ENCODE assay signal across 5 fruit fly cellular contexts in the genomic region with DNA sequence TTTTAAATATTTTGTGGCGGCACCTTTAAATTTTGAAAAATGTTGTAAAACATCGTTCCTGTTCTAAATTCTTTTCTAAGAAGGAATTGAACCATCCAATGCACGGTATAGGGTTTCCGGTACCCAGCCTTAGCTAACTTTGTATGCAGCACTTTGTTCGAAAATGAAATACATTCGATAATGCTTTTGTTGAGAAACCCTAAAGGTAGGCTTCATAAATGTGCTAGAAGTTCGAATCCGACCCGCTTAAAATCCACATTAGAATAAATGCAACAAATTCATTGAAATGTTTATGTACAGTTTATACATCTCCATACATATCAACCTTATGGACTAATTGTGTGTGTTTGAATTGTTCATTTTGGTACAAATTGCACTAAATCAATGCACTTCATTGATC.
A peak's percentile ranks its signal among the peaks of the same experiment; 100 is the strongest.
TF ChIP-seq lines count a peak whose summit lies in the region.

No protein-coding gene starts in this region.

- no peak for TF ChIP-seq CTCF in whole organism, embryonic (GFP tag; optimal IDR thresholded peaks at IDR 0.05; lab: Kevin White, UChicago)

TF ChIP-seq in whole organism, adult, 20 proteins besides CTCF, POLR2A, EP300 and RAD21:
- TF ChIP-seq CG5204 (GFP tag; optimal IDR thresholded peaks at IDR 0.05; lab: Kevin White, UChicago) (no peak), ovo (GFP tag; optimal IDR thresholded peaks at IDR 0.05; lab: Kevin White, UChicago) (no peak), Hr96 (GFP tag; optimal IDR thresholded peaks at IDR 0.05; lab: Kevin White, UChicago) (no peak), bab1 (GFP tag; optimal IDR thresholded peaks at IDR 0.05; lab: Kevin White, UChicago) (peak; percentile 48), cic (GFP tag; optimal IDR thresholded peaks at IDR 0.05; lab: Kevin White, UChicago) (no peak), CG7101 (tag; optimal IDR thresholded peaks at IDR 0.05; lab: Kevin White, UChicago) (no peak)

TF ChIP-seq in whole organism, embryonic, 481 proteins besides CTCF, POLR2A, EP300 and RAD21:
- no peak for TF ChIP-seq seq (GFP tag; IDR thresholded peaks at IDR 0.05; lab: Robert Waterston, UW)
- TF ChIP-seq CG7357 (GFP tag; IDR thresholded peaks at IDR 0.05; lab: Robert Waterston, UW): no peak
- no peak for TF ChIP-seq CG9437 (GFP tag; optimal IDR thresholded peaks at IDR 0.05; lab: Kevin White, UChicago)
- no peak for TF ChIP-seq CG4707 (GFP tag; optimal IDR thresholded peaks at IDR 0.05; lab: Kevin White, UChicago)
- TF ChIP-seq stwl (tag; optimal IDR thresholded peaks at IDR 0.05; lab: Kevin White, UChicago): peak; percentile 39
- TF ChIP-seq chinmo (GFP tag; IDR thresholded peaks at IDR 0.05; lab: Robert Waterston, UW; ENCODE audit: partially characterized antibody): peak; percentile 19; the same call in 1 of the 4 replicates
- no peak for TF ChIP-seq CG12236 (GFP tag; optimal IDR thresholded peaks at IDR 0.05; lab: Kevin White, UChicago)
- peak; percentile 50 for TF ChIP-seq Dp (GFP tag; optimal IDR thresholded peaks at IDR 0.05; lab: Kevin White, UChicago)
- TF ChIP-seq row (GFP tag; IDR thresholded peaks at IDR 0.05; lab: Robert Waterston, UW): no peak
- TF ChIP-seq E2f2 (GFP tag; IDR thresholded peaks at IDR 0.05; lab: Robert Waterston, UW): peak; percentile 51
- TF ChIP-seq CG8359 (GFP tag; optimal IDR thresholded peaks at IDR 0.05; lab: Kevin White, UChicago; ENCODE audit: borderline replicate concordance): no peak
- TF ChIP-seq HmgZ (tag; optimal IDR thresholded peaks at IDR 0.05; lab: Kevin White, UChicago): peak; percentile 1
- no peak for TF ChIP-seq CG18764 (GFP tag; optimal IDR thresholded peaks at IDR 0.05; lab: Kevin White, UChicago)
- no peak for TF ChIP-seq CG12744 (GFP tag; optimal IDR thresholded peaks at IDR 0.05; lab: Kevin White, UChicago)

TF ChIP-seq in whole organism, prepupa, 60 proteins besides CTCF, POLR2A, EP300 and RAD21:
- TF ChIP-seq CG15336 (GFP tag; IDR thresholded peaks at IDR 0.05; lab: Robert Waterston, UW): no peak
- TF ChIP-seq Eip75B (GFP tag; optimal IDR thresholded peaks at IDR 0.05; lab: Kevin White, UChicago): no peak
- peak; percentile 57 for TF ChIP-seq dsx (GFP tag; optimal IDR thresholded peaks at IDR 0.05; lab: Kevin White, UChicago; ENCODE audit: poor library complexity, severe bottlenecking)

TF ChIP-seq in whole organism, pupa, 21 proteins besides CTCF, POLR2A, EP300 and RAD21:
- TF ChIP-seq CG12605 (GFP tag; IDR thresholded peaks at IDR 0.05; lab: Robert Waterston, UW): no peak
- TF ChIP-seq Pif1B (GFP tag; optimal IDR thresholded peaks at IDR 0.05; lab: Kevin White, UChicago): no peak
- no peak for TF ChIP-seq Pif1A (GFP tag; optimal IDR thresholded peaks at IDR 0.05; lab: Kevin White, UChicago)
- 0 out of 3 replicates have a peak, but pooled peaks have one; percentile 30 for TF ChIP-seq CG4496 (GFP tag; IDR thresholded peaks at IDR 0.05; lab: Robert Waterston, UW)
- TF ChIP-seq CG9948 (tag; optimal IDR thresholded peaks at IDR 0.05; lab: Kevin White, UChicago): no peak
- TF ChIP-seq CG14655 (GFP tag; optimal IDR thresholded peaks at IDR 0.05; lab: Kevin White, UChicago): no peak
- TF ChIP-seq D1 (tag; optimal IDR thresholded peaks at IDR 0.05; lab: Kevin White, UChicago): peak; percentile 4
- TF ChIP-seq Snoo (tag; optimal IDR thresholded peaks at IDR 0.05; lab: Kevin White, UChicago): no peak
- TF ChIP-seq fd96Ca (GFP tag; IDR thresholded peaks at IDR 0.05; lab: Robert Waterston, UW): no peak

TF ChIP-seq in whole organism, wandering third instar larva, 38 proteins besides CTCF, POLR2A, EP300 and RAD21:
- TF ChIP-seq Vsx2 (GFP tag; optimal IDR thresholded peaks at IDR 0.05; lab: Kevin White, UChicago; ENCODE audit: partially characterized antibody) (peak; percentile 6), tai (GFP tag; optimal IDR thresholded peaks at IDR 0.05; lab: Kevin White, UChicago) (no peak), dl (GFP tag; optimal IDR thresholded peaks at IDR 0.05; lab: Kevin White, UChicago; ENCODE audit: insufficient read depth in 1 of 2, partially characterized antibody in 2 of 2) (no peak), N (GFP tag; optimal IDR thresholded peaks at IDR 0.05; lab: Kevin White, UChicago) (peak; percentile 61), brk (GFP tag; optimal IDR thresholded peaks at IDR 0.05; lab: Kevin White, UChicago) (peak; percentile 19), Hr83 (GFP tag; optimal IDR thresholded peaks at IDR 0.05; lab: Kevin White, UChicago; ENCODE audit: poor library complexity, severe bottlenecking) (peak; percentile 8), Myc (optimal IDR thresholded peaks at IDR 0.05; lab: Kevin White, UChicago) (peak; percentile 72), Abd-B (GFP tag; optimal IDR thresholded peaks at IDR 0.05; lab: Kevin White, UChicago) (no peak)
